Worm (Caenorhabditis elegans) whole organism, early embryonic: ENCODE measurements around the gene ver-3.

Source experiments
- F13C5.2 ChIP-seq: sonication (generic microtip); optimal IDR thresholded peaks from 2 replicates; lab custom pipeline; 2017; ENCODE audit warnings: mild to moderate bottlenecking, missing genetic modification characterization, inconsistent platforms, missing compliant biosample characterization
- aly-1 ChIP-seq: sonication (generic microtip); optimal IDR thresholded peaks from 2 replicates; lab custom pipeline; 2016; ENCODE audit warnings: missing genetic modification characterization, missing compliant biosample characterization
- ama-1 ChIP-seq: fragments of 150-350 bp; optimal IDR thresholded peaks from 2 replicates; lab custom pipeline; 2014
- ceh-36 ChIP-seq: sonication (generic microtip); optimal IDR thresholded peaks from 2 replicates; lab custom pipeline; 2016; ENCODE audit warnings: missing genetic modification characterization, inconsistent platforms, missing compliant biosample characterization
- ets-7 ChIP-seq: sonication (generic microtip); optimal IDR thresholded peaks from 2 replicates; lab custom pipeline; 2016; ENCODE audit warnings: missing genotype, missing genetic modification characterization, missing compliant biosample characterization
- flt-1 ChIP-seq: fragments of 200-800 bp; sonication (Bioruptor generic); IDR thresholded peaks from 2 replicates; pipeline ENCODE4 v1.3.6; 2022; ENCODE audit warnings: missing genetic modification characterization, missing compliant biosample characterization
- hmbx-1 ChIP-seq: sonication (generic microtip); optimal IDR thresholded peaks from 2 replicates; lab custom pipeline; 2016; ENCODE audit warnings: mild to moderate bottlenecking, missing genetic modification characterization, missing compliant biosample characterization
- hmg-4 ChIP-seq: fragments of 200-800 bp; sonication (Bioruptor generic); optimal IDR thresholded peaks from 2 replicates; lab custom pipeline; 2018; ENCODE audit warnings: mild to moderate bottlenecking, missing genetic modification characterization, missing compliant biosample characterization
- pes-1 ChIP-seq: fragments of 200-800 bp; sonication (Bioruptor generic); IDR thresholded peaks from 2 replicates; pipeline ENCODE4 v1.3.6; 2022; ENCODE audit warnings: missing genetic modification reagents, missing genetic modification characterization, missing compliant biosample characterization
- scrt-1 ChIP-seq: fragments of 200-800 bp; sonication (Bioruptor generic); IDR thresholded peaks from 2 replicates; pipeline ENCODE4 v1.3.6; 2022; ENCODE audit warnings: missing genetic modification characterization, missing compliant biosample characterization
- tbx-11 ChIP-seq: fragments of 200-800 bp; sonication (Bioruptor generic); IDR thresholded peaks from 2 replicates; pipeline ENCODE4 v1.3.6; 2022; ENCODE audit warnings: missing genetic modification characterization, missing compliant biosample characterization
- tbx-37 ChIP-seq: fragments of 200-800 bp; sonication (Bioruptor generic); conservative IDR thresholded peaks from 2 replicates; pipeline ENCODE4 v1.3.6; 2022; ENCODE audit warnings: missing genetic modification reagents, missing genetic modification characterization, missing compliant biosample characterization

ce11 chrX:10991352-10992172 lies 715 bp upstream of the ver-3 start:
- no peak for TF ChIP-seq ets-7 (tag; lab: Kevin White, UChicago)
- no peak for TF ChIP-seq ama-1 (lab: Kevin White, UChicago)
- no peak for TF ChIP-seq F13C5.2 (tag; lab: Kevin White, UChicago)
- TF ChIP-seq flt-1 (GFP tag; lab: Robert Waterston, UW), result no peak
- TF ChIP-seq hmbx-1 (tag; lab: Kevin White, UChicago), result no peak
- no peak for TF ChIP-seq pes-1 (GFP tag; lab: Robert Waterston, UW)
- no peak for TF ChIP-seq scrt-1 (GFP tag; lab: Robert Waterston, UW)
- no peak for TF ChIP-seq ceh-36 (tag; lab: Kevin White, UChicago)
- no peak for TF ChIP-seq hmg-4 (GFP tag; lab: Kevin White, UChicago)
- no peak for TF ChIP-seq tbx-37 (GFP tag; lab: Robert Waterston, UW)
- TF ChIP-seq aly-1 (tag; lab: Kevin White, UChicago), result no peak
- no peak for TF ChIP-seq tbx-11 (GFP tag; lab: Robert Waterston, UW)
